Worm (Caenorhabditis elegans): ENCODE results near the gene Y32F6A.4.

- TF ChIP-seq lin-14 (GFP tag; optimal IDR thresholded peaks at IDR 0.05) (no peak), snpc-4 (tag; optimal IDR thresholded peaks at IDR 0.05) (no peak), efl-1 (optimal IDR thresholded peaks at IDR 0.05) (no peak), efl-1 (GFP tag; optimal IDR thresholded peaks at IDR 0.05 in 1 of 2) (no peak), mdl-1 (tag; optimal IDR thresholded peaks at IDR 0.05) (no peak), ama-1 (optimal IDR thresholded peaks at IDR 0.05) (no peak), tbx-2 (tag; optimal IDR thresholded peaks at IDR 0.05) (no peak)
These were observed 40.2 kb upstream of the Y32F6A.4 start for ce11 chrV:10474040-10474439.
